Worm (Caenorhabditis elegans): Measurements from ENCODE around the gene scl-19.

The scl-19 gene

DNA sequence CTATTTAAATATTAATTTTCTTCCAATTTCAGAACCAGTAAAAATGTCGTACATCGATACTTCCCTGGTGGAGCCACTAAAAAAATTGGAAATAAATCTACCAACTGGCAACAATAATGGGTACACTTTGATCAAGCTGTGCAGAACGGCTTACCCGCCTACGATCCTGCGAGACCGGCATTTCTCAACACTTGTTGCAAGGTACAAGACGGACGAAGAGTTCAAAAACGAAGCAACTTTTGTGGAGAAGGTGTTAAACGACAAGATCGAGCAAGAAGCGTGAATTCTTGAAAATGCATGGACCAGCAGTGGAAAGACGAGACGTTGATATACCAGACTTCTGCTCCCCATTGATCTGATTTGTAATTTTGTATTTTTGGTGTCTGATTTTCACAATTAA, 20.4 kb upstream of the scl-19 start:
- TF ChIP-seq nhr-237 (tag; optimal IDR thresholded peaks at IDR 0.05) (no peak), unc-39 (tag; optimal IDR thresholded peaks at IDR 0.05) (no peak)

- TF ChIP-seq mdl-1 (tag; optimal IDR thresholded peaks at IDR 0.05) (no peak), nhr-6 (tag; optimal IDR thresholded peaks at IDR 0.05) (no peak), nhr-77 (tag; optimal IDR thresholded peaks at IDR 0.05) (no peak), R02D3.7 (tag; optimal IDR thresholded peaks at IDR 0.05) (no peak), sma-9 (GFP tag; optimal IDR thresholded peaks at IDR 0.05) (no peak), sma-9 (tag; optimal IDR thresholded peaks at IDR 0.05) (no peak), nhr-21 (tag; optimal IDR thresholded peaks at IDR 0.05) (no peak), nhr-10 (tag; optimal IDR thresholded peaks at IDR 0.05) (no peak), zag-1 (tag; optimal IDR thresholded peaks at IDR 0.05) (no peak)
Observed at ce11 chrV:18712118-18712517, 19.7 kb upstream of the scl-19 start.

ce11 chrV:18719412-18719811, 12.4 kb upstream of the scl-19 start:
- TF ChIP-seq nhr-23 (tag; optimal IDR thresholded peaks at IDR 0.05) (peak; percentile 34), sma-3 (GFP tag; optimal IDR thresholded peaks at IDR 0.05) (no peak)

- no peak for TF ChIP-seq unc-39 (tag; optimal IDR thresholded peaks at IDR 0.05)
- TF ChIP-seq fos-1 (tag; optimal IDR thresholded peaks at IDR 0.05), result peak; percentile 91
Observed at ce11 chrV:18719956-18720489, 11.8 kb upstream of the scl-19 start, which contains the start of gene Y17D7C.2. Gene Y17D7C.2 (minus strand): TSS chrV:18719987.

- TF ChIP-seq F13H6.1 (tag; optimal IDR thresholded peaks at IDR 0.05) (no peak), lsy-2 (tag; optimal IDR thresholded peaks at IDR 0.05) (no peak), crh-2 (tag; optimal IDR thresholded peaks at IDR 0.05) (no peak), unc-62 (GFP tag; optimal IDR thresholded peaks at IDR 0.05) (no peak)
Observed at ce11 chrV:18721873-18722272, 9.9 kb upstream of the scl-19 start.

DNA sequence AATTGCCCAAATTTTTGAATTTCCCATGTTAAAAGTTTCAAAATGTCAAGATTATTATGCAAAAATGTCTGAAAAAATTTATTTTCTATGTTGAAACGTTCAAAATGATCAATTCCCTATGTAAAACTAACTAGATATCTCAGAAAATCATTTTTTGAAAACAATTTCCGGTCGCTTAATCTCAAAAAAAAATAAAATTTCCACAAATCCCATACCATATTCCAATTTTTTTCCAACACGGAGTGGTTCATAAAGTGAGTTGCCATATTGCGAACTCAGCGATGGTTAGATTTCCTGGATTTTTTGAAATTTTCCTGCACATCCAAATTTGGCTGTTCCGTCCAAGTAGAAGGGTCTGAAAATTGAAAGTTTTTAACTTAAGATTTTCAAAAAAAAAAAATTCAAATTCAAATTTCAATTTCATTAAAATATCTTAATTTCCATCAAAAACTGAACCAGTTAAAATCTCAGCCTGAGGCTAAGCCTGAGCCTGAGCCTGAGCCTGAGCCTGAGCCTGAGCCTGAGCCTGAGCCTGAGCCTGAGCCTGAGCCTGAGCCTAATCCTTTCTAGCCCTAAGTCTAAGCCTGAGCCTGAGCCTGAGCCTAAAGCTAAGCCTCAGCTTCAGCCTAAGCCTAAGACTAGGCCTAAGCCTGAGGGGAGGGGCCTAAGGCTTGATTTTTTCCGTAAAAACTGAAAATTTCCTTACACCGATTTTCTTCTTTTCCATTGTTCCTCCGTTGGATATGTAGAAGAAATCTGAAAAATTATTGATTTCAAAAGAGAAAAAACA, 9.1 kb upstream of the scl-19 start:
- TF ChIP-seq nhr-21 (tag; optimal IDR thresholded peaks at IDR 0.05) (no peak), nhr-25 (tag; optimal IDR thresholded peaks at IDR 0.05) (no peak), unc-39 (tag; optimal IDR thresholded peaks at IDR 0.05) (no peak), nhr-77 (tag; optimal IDR thresholded peaks at IDR 0.05) (no peak), elt-3 (tag; optimal IDR thresholded peaks at IDR 0.05) (no peak), ama-1 (optimal IDR thresholded peaks at IDR 0.05) (no peak), ztf-4 (tag; optimal IDR thresholded peaks at IDR 0.05) (no peak), unc-62 (GFP tag; optimal IDR thresholded peaks at IDR 0.05) (no peak), nhr-6 (tag; optimal IDR thresholded peaks at IDR 0.05) (no peak), nhr-11 (tag; optimal IDR thresholded peaks at IDR 0.05) (no peak), nhr-12 (tag; optimal IDR thresholded peaks at IDR 0.05) (no peak), nhr-129 (tag; optimal IDR thresholded peaks at IDR 0.05) (no peak), C34F6.9 (tag; optimal IDR thresholded peaks at IDR 0.05) (no peak)

- TF ChIP-seq nhr-237 (tag; optimal IDR thresholded peaks at IDR 0.05) (no peak), mab-5 (tag; optimal IDR thresholded peaks at IDR 0.05) (peak; percentile 87), unc-39 (tag; optimal IDR thresholded peaks at IDR 0.05) (no peak), skn-1 (tag; optimal IDR thresholded peaks at IDR 0.05) (no peak), nhr-129 (tag; optimal IDR thresholded peaks at IDR 0.05) (peak; percentile 83), unc-62 (GFP tag; optimal IDR thresholded peaks at IDR 0.05) (no peak), lin-13 (GFP tag; optimal IDR thresholded peaks at IDR 0.05) (peak; percentile 79), gmeb-1 (tag; optimal IDR thresholded peaks at IDR 0.05) (peak; percentile 85), nhr-21 (tag; optimal IDR thresholded peaks at IDR 0.05) (peak; percentile 58), snpc-4 (tag; optimal IDR thresholded peaks at IDR 0.05) (peak; percentile 80), unc-55 (GFP tag; optimal IDR thresholded peaks at IDR 0.05) (peak; percentile 76), mdl-1 (tag; optimal IDR thresholded peaks at IDR 0.05) (peak; percentile 16 to 66), mbf-1 (tag; optimal IDR thresholded peaks at IDR 0.05) (no peak), F13H6.1 (tag; optimal IDR thresholded peaks at IDR 0.05) (peak; percentile 89), nhr-23 (tag; optimal IDR thresholded peaks at IDR 0.05) (no peak), sem-4 (tag; optimal IDR thresholded peaks at IDR 0.05) (peak; percentile 46), R02D3.7 (tag; optimal IDR thresholded peaks at IDR 0.05) (no peak), crh-2 (tag; optimal IDR thresholded peaks at IDR 0.05) (peak; percentile 89), fos-1 (tag; optimal IDR thresholded peaks at IDR 0.05) (peak; percentile 70), C34F6.9 (tag; optimal IDR thresholded peaks at IDR 0.05) (peak; percentile 93), zag-1 (tag; optimal IDR thresholded peaks at IDR 0.05) (peak; percentile 72), nhr-25 (tag; optimal IDR thresholded peaks at IDR 0.05) (peak; percentile 74), ceh-82 (tag; optimal IDR thresholded peaks at IDR 0.05) (peak; percentile 34), peb-1 (tag; optimal IDR thresholded peaks at IDR 0.05) (no peak), lsy-2 (tag; optimal IDR thresholded peaks at IDR 0.05) (peak; percentile 72 to 92), nhr-6 (tag; optimal IDR thresholded peaks at IDR 0.05) (peak; percentile 67)
Observed at ce11 chrV:18723604-18724003, 8.2 kb upstream of the scl-19 start.
